Fruit fly (Drosophila melanogaster) whole organism: ENCODE results near the gene mRpL33.

Experiments
- CG8478 ChIP-seq: fragments of >200 bp; optimal IDR thresholded peaks from 2 replicates; lab custom pipeline; 2018; ENCODE audit warnings: inconsistent platforms
- Dll ChIP-seq: fragments of >200 bp; optimal IDR thresholded peaks from 2 replicates; lab custom pipeline; 2017
- EcR ChIP-seq, 2 experiments: fragments of >200 bp; optimal IDR thresholded peaks; 2 replicates each; lab custom pipeline; 2017; ENCODE audit warnings: missing biosample characterization in 2 of 2, missing genetic modification characterization in 2 of 2, missing genetic modification reagents in 2 of 2
- pan ChIP-seq: fragments of >200 bp; optimal IDR thresholded peaks from 2 replicates; lab custom pipeline; 2017
- psq ChIP-seq: fragments of >200 bp; optimal IDR thresholded peaks from 2 replicates; lab custom pipeline; 2017
- usp ChIP-seq: fragments of >200 bp; optimal IDR thresholded peaks from 2 replicates; lab custom pipeline; 2017; ENCODE audit warnings: missing biosample characterization, missing genetic modification characterization, mixed read lengths

The mRpL33 gene

DNA sequence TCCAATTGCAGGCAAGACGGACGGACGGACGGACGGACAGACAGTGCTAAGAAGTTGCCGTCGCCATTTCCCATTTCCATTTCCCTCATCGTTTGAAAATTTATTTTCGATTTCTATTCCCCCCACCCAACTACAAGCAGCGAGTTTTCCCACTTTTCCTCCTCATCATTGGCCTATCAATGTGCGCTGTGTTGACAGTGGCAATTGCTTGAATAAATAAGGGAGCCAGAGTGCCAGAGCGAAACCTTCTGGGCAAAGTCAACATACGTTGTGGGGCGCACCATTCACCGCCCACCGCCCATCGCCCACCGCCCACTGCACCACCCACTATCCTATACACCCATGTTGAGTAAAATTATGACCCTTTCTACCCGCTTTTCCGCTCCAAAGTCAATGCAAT is 16.1 kb downstream of the mRpL33 start:
- TF ChIP-seq usp (GFP tag; lab: Kevin White, UChicago) (no peak), psq (lab: Kevin White, UChicago) (no peak), EcR (GFP tag; optimal IDR thresholded peaks at IDR 0.05; lab: Kevin White, UChicago) (no peak), CG8478 (lab: Kevin White, UChicago) (no peak), pan (lab: Kevin White, UChicago) (no peak)

DNA sequence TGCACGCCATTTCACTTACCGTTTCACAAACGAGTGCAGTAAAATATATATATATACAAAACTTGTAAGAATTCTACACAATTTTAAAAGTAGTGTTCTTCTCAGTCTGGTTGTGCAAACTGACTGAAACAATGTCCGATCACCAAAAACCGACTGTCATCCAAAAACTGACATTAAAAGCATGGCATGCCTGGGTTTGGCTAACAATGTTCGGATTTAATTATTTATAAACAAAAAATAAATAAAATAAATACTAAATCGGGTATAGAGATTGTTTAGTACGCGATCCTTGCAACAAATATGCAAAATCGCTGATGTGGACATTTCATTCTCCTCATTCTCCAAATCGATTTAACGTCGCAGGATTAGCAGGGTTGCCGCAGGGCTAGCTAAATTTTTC is 19.8 kb downstream of the mRpL33 start, which contains the start of gene CG12692:
Gene CG12692, minus strand, starts transcription at position 101 of the 400 bp plus-strand sequence.
- no peak for TF ChIP-seq Dll (lab: Kevin White, UChicago)
- TF ChIP-seq psq (lab: Kevin White, UChicago), result no peak
- TF ChIP-seq CG8478 (lab: Kevin White, UChicago), result no peak
- no peak for TF ChIP-seq pan (lab: Kevin White, UChicago)
- TF ChIP-seq usp (GFP tag; lab: Kevin White, UChicago), result no peak
- TF ChIP-seq EcR (GFP tag; optimal IDR thresholded peaks at IDR 0.05; lab: Kevin White, UChicago), result no peak

DNA sequence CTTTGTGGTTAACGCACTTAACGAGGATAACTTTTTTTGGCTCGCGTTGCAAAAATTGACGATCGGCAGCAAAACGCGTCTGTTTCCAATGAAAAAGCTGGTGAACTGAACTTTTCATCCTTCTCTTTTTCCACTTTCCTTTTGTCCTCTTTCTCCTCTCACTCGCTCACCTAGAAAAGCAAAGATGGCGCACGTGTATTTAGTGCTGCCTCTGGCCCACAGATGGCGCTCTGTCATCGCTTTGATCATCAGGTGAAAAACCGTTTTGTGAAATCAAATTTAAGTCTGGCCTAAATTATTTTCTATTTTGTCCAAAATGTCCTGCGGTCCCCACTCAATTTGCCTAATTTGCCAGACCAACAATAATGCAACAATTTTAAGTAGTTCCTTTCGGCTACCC is 28.6 kb downstream of the mRpL33 start:
- no peak for TF ChIP-seq EcR (GFP tag; optimal IDR thresholded peaks at IDR 0.05; lab: Kevin White, UChicago)
- TF ChIP-seq Dll (lab: Kevin White, UChicago), result no peak
- TF ChIP-seq usp (GFP tag; lab: Kevin White, UChicago), result no peak
- TF ChIP-seq CG8478 (lab: Kevin White, UChicago), result no peak
- no peak for TF ChIP-seq pan (lab: Kevin White, UChicago)
- TF ChIP-seq psq (lab: Kevin White, UChicago), result no peak

DNA sequence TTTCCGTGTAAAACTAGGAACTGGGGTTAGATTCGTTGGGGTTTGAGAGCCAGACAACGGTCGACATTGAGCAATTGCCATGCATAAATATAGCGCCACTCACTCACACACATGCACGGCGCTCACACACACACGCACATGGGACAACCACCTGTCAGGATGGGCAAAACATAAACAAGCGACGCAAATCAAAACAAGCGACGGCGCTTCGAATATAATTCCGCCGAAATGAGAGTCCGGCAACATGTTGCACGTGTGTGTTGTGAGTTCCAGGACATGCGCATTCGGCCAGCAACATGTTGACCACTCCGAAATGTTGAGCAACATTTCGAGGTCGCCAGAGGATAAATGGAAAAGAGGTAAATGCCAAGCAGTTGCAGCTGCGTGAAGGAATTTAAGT is 41.3 kb downstream of the mRpL33 start:
- TF ChIP-seq pan (lab: Kevin White, UChicago) (no peak), usp (GFP tag; lab: Kevin White, UChicago) (no peak), psq (lab: Kevin White, UChicago) (no peak), CG8478 (lab: Kevin White, UChicago) (no peak), EcR (GFP tag; optimal IDR thresholded peaks at IDR 0.05; lab: Kevin White, UChicago) (no peak), Dll (lab: Kevin White, UChicago) (no peak)

DNA sequence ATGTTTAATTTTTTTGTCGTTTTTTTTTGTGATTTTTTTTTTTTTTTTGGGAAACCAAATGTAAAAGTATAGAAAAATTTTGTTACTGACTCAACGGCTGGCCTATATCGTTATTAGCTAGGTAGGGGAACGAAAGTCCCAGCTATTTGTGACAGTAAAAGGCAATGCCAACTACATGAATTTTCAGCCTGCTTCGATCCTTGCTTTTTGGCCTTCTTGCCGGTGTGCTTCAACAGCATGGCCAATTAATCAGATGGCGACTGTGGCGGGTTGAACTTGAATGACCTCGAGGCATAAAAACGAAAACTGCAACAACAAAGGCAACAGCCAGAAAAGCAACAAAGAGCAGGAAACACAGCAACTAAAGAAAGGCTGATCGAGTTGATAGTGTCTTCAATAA is 44.2 kb downstream of the mRpL33 start, which contains the start of gene CG15578:
Gene CG15578, minus strand, starts transcription at position 101 of the 400 bp plus-strand sequence.
- TF ChIP-seq EcR (GFP tag; optimal IDR thresholded peaks at IDR 0.05; lab: Kevin White, UChicago) (no peak), Dll (lab: Kevin White, UChicago) (no peak), CG8478 (lab: Kevin White, UChicago) (no peak), usp (GFP tag; lab: Kevin White, UChicago) (no peak), psq (lab: Kevin White, UChicago) (no peak), pan (lab: Kevin White, UChicago) (no peak)

DNA sequence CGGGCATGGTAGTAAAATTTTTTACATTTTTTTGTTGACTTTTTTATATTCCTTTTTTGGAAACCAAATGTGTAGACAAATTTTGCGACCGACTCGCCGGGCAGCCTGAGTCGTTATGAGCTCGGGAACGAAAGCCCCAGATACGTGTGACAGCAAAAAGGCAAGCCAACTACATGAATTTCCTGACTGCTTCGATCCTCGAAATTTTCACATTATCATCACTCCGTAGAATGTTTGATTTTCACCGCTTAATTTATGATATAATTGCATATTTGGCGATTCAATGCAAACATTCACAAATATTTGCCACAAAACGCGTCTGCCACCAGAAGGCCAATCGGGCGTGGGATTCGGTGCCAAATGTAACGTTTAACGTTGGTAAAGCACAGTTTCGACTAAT is 45.1 kb downstream of the mRpL33 start, which contains the start of gene CG15577:
Gene CG15577, minus strand, starts transcription at position 101 of the 400 bp plus-strand sequence.
- TF ChIP-seq pan (lab: Kevin White, UChicago) (no peak), CG8478 (lab: Kevin White, UChicago) (no peak), Dll (lab: Kevin White, UChicago) (no peak), usp (GFP tag; lab: Kevin White, UChicago) (no peak), psq (lab: Kevin White, UChicago) (no peak), EcR (GFP tag; optimal IDR thresholded peaks at IDR 0.05; lab: Kevin White, UChicago) (no peak)

DNA sequence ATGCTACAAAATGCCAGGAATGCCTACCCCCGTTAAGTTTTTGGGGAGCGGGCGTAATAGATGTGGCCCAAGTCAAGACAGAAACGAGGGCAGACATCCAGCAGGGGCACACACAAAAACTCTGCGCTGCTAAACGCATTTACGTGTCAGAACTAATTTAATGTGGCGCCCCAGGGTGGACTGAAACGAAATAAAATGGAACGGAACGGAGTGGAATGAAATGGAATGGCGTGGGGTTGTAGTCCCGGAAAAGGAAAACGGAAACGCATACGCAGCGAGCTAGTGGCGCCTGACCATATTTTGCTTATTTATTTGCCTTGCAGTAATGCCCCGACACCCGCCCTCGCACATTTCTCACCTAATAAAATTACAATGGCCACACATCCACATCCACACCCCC is 48.5 kb downstream of the mRpL33 start:
- TF ChIP-seq CG8478 (lab: Kevin White, UChicago) (no peak), Dll (lab: Kevin White, UChicago) (no peak), usp (GFP tag; lab: Kevin White, UChicago) (no peak), psq (lab: Kevin White, UChicago) (no peak), pan (lab: Kevin White, UChicago) (no peak), EcR (GFP tag; optimal IDR thresholded peaks at IDR 0.05; lab: Kevin White, UChicago) (no peak)
